Worm (Caenorhabditis elegans) whole organism, L4/young adult: Measurements from ENCODE around the gene cdh-5.
"Not testable (repeated sequence)": the region's sequence is repeated elsewhere in the genome, so short reads cannot be mapped to it uniquely, and the experiment has no call there.

Source experiments
- W03F9.2 ChIP-seq: fragments of 150-350 bp; optimal IDR thresholded peaks from 2 replicates; lab custom pipeline; 2014; ENCODE audit warnings: missing biosample characterization, missing genetic modification characterization
- dao-5 ChIP-seq: sonication (generic microtip); optimal IDR thresholded peaks from 2 replicates; lab custom pipeline; 2016; ENCODE audit warnings: missing genotype, missing genetic modification characterization, moderate library complexity, missing compliant biosample characterization
- him-1 ChIP-seq: sonication (generic microtip); optimal IDR thresholded peaks from 2 replicates; lab custom pipeline; 2016; ENCODE audit warnings: missing genotype, missing genetic modification reagents, missing genetic modification characterization, missing compliant biosample characterization

DNA sequence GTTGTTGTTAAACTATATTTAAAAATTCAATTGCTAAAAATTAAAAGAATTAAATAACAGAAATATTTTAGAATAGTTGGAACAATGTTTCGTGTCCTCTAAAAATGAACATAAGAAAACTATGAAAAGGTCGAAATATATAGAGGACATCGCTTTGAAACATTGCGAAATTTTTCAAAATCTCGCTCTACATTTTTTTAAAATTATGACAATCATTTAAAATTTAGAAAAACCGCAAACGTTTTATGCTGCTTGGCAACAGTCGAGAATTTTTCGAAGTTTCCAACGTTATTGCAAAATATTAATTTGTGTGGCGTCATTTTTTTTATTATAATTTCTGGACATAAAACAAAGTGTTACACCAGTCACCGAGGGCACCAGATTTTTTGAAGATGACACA is 46.3 kb downstream of the cdh-5 start, which contains the start of the genes parg-2 and ipla-5:
- not testable (repeated sequence) for TF ChIP-seq him-1, dao-5, W03F9.2 (tag; lab: Kevin White, UChicago)
